Fruit fly (Drosophila melanogaster) whole organism, larva: ENCODE measurements around the gene Dop2R.
"Not testable (repeated sequence)": the region's sequence is repeated elsewhere in the genome, so short reads cannot be mapped to it uniquely, and the experiment has no call there.

Experiments
- noc ChIP-seq: fragments of 200-800 bp; sonication (Bioruptor generic); optimal IDR thresholded peaks from 3 replicates; lab custom pipeline; 2019; ENCODE audit warnings: missing biosample characterization, mild to moderate bottlenecking, missing genetic modification characterization, moderate library complexity

Dop2R gene

DNA sequence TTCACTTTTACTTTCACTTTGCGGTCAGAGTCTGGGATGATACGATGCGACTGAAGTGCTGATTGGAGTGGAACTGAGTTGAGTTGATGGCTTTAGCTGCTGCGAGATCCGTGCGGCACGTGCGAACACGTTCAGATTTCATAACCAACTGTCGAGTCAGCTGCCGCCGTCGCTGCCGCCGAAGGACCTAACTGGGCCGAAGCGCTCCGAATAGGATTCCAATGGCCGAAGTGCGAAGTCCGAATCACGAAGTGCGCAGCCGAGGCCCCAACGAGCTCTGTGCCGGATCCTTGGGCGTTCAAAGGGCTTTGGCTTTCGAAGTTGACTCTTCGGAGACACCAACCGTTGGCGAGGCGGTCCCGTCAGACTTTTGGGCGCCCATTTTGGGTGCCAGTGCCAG, at the start of gene Dop2R:
Gene Dop2R, minus strand, starts transcription at position 131 of the 400 bp plus-strand sequence.
- no peak for TF ChIP-seq noc (tag; lab: Kevin White, UChicago)

DNA sequence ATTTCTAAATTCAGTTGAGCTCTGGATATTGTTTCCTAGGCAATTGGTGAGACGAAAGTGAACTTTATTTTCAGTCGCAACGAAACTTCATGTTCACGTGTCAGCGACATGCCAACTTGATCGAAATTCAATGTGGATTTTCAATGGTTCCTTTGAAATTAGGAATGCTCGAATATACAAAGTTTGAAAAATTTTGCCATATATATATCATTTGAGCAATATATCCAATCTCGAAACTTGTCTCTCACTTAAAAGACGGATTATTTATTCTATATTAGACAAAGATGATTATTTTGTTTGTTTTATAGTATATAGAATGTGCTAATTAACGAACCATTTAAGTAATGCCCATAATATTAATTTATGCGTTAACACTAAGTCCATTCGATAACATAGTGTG, 48.0 kb upstream of the Dop2R start, which contains the start of gene karr:
Gene karr, minus strand, starts transcription at position 101 of the 400 bp plus-strand sequence.
- TF ChIP-seq noc (tag; lab: Kevin White, UChicago) = no peak

dm6 chrX:20104987-20105386, 42.5 kb upstream of the Dop2R start:
- no peak for TF ChIP-seq noc (tag; lab: Kevin White, UChicago)

- not testable (repeated sequence) for TF ChIP-seq noc (tag; lab: Kevin White, UChicago)
Measured at dm6 chrX:20096374-20096773, 33.9 kb upstream of the Dop2R start, which contains the start of gene CG42581. Gene CG42581, minus strand, starts transcription at chrX:20096474.

DNA sequence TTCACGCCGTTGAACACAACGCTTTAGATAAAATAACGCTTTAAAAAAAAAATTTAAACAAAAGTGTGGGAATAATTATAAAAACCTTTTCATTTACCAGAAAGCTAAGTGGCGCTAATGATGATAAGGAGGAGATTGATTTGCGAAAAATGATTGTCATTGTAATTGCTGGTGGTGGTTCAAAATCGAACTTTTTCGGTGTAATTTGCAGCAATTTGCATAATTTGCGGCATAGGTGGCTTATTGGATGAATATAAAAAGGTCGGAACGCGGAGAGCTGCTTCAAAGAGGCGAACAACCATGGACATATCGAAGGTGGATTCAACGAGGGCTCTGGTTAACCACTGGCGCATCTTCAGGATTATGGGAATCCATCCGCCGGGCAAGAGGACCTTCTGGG, 31.6 kb upstream of the Dop2R start, which contains the start of gene Or19b:
Gene Or19b, plus strand, starts transcription at position 301 of the 400 bp plus-strand sequence.
- TF ChIP-seq noc (tag; lab: Kevin White, UChicago) = not testable (repeated sequence)

dm6 chrX:20092308-20092707, 29.8 kb upstream of the Dop2R start, which contains the start of gene fd19B:
Gene fd19B, minus strand, starts transcription at chrX:20092408.
- no peak for TF ChIP-seq noc (tag; lab: Kevin White, UChicago)

DNA sequence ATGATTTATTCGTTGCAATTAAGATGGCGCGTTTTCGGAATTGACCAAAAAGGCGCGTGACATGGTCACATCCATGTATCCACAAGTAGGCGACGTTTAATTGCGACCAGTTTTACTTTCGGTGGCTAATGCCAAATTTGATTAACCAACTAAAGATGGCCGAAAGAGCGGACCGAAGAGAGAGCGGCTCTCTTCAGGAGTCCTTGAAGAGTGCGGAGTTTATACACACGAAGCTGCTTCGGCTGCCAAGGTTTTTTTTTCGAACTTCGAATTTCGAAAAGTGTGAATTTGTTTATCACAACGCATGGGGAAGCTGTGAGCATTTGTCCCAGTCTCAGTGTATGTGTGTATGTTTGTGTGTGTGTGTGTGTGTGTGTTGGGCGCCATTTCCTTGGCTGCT, 21.3 kb upstream of the Dop2R start:
- TF ChIP-seq noc (tag; lab: Kevin White, UChicago) = no peak

DNA sequence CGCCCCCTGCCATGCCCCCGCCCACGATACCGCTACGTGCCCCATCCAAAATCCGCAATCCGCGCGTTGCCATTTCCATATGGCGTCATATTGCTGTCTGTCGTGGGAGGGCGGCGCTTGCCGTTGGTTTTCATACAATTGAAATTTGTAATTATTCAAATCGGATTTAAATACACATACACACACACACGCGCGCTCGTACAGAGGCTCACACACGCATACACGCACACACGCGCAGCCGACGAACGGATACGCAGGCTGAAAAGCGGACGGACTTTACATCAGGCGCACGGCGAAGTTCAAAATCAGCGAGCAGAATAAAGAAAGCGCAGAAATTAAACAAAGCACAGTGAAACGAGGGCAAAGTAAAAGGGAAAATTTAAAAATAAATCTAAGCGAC, 4.5 kb upstream of the Dop2R start:
- no peak for TF ChIP-seq noc (tag; lab: Kevin White, UChicago)

dm6 chrX:20050994-20051393, 11.5 kb downstream of the Dop2R start, which contains the start of gene CG9570:
Gene CG9570, plus strand, starts transcription at chrX:20051294.
- TF ChIP-seq noc (tag; lab: Kevin White, UChicago) = no peak

- TF ChIP-seq noc (tag; lab: Kevin White, UChicago) = no peak
Measured at dm6 chrX:20001996-20002395, 60.5 kb downstream of the Dop2R start, which contains the start of gene lky. Gene lky, minus strand, starts transcription at chrX:20002096.

DNA sequence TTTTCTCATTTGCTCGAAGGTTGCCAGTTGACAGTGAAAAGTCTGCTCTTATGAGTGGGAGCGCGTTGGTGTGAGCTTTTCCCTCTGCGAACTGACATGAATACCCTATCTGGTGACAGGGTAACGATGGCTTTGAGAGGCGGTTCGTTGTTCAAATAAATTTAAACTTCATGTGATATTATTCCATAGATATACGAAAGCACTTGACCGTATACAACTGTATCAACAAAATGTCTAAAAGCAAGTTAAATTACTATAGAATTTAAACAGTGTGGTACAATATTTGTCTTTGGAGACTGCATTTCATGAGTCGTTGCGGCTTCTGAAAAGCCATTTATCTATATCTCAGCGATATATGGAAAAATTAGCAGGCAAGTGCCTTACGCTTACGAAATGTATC, 98.3 kb downstream of the Dop2R start:
- peak; percentile 34 for TF ChIP-seq noc (tag; lab: Kevin White, UChicago)

DNA sequence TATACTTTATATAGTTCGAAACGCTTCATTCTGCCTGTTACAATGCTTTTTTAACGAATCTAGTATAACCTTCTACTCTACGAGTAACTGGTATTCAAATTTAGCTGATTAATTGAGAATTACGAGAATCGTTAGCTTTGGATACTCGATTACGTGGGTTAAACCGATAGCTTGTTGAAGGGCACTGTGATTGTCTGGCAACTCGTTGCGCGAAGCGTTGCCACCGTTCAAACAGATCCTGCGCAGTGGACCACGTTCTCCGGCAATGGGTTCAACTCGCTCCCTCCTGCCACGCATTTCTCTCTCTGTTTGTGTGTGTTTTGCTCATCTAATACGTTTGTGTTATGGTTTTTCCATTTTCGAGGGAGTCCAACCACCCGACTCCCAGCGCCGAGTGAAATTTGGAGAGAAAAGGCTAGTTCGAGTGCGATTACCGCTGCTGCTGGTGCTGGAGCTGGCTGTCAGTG, 101.6 kb downstream of the Dop2R start, which contains the start of gene Nep3:
Gene Nep3, plus strand, starts transcription at position 417 of the 467 bp plus-strand sequence.
- TF ChIP-seq noc (tag; lab: Kevin White, UChicago) = no peak

DNA sequence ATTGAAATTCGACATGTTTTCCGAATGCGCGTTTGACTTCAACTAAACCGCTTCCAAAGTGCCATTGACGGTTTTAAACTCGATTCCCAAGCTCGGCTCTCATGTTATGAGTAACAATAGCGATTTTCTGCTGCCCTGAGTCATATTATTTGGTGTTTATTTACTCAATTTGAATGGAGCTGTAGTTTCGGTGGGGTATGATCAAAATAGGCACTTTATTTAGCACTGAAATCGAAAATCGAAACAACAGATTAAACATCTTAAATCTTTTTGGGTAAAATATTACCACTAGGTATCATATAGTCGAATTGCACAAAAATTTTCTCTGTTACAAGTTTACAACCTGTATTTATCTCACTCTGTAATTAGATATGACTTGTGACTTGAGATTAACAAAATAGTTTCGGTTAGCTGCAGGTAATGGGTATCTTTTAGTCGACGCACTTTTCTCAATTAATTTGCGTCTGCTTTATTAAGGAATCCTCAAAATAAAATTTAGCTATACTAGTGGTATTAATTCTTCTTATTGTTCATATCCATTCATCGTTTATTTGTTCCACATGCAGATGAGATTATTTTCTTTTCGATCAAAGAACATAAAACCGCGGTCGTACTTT, 103.0 kb downstream of the Dop2R start, which contains the start of gene CG12655:
Gene CG12655, minus strand, starts transcription at position 51 of the 617 bp plus-strand sequence.
- no peak for TF ChIP-seq noc (tag; lab: Kevin White, UChicago)

DNA sequence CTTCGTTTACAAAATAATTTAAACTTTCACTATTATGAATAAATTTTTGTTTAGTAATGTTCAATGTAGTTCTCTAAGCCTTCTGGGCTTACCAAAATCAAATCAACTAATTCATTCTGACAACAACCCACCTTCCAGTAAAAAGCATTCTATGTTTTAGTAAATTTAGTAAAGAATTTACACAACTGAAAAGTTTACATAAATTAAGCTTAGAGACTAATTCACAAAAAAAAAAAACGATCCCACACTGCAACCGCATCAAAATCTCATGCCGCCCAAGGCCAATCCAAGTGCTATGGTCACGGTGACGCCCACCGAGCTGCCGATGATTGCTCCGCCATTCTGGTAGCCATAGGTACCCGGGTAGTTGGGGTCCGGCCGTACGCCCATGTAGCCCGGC, 104.3 kb downstream of the Dop2R start, which contains the start of gene CG43784:
Gene CG43784, minus strand, starts transcription at position 101 of the 400 bp plus-strand sequence.
- not testable (repeated sequence) for TF ChIP-seq noc (tag; lab: Kevin White, UChicago)
